Fruit fly (Drosophila melanogaster): ENCODE measurements around the gene sowah.

sowah gene

DNA sequence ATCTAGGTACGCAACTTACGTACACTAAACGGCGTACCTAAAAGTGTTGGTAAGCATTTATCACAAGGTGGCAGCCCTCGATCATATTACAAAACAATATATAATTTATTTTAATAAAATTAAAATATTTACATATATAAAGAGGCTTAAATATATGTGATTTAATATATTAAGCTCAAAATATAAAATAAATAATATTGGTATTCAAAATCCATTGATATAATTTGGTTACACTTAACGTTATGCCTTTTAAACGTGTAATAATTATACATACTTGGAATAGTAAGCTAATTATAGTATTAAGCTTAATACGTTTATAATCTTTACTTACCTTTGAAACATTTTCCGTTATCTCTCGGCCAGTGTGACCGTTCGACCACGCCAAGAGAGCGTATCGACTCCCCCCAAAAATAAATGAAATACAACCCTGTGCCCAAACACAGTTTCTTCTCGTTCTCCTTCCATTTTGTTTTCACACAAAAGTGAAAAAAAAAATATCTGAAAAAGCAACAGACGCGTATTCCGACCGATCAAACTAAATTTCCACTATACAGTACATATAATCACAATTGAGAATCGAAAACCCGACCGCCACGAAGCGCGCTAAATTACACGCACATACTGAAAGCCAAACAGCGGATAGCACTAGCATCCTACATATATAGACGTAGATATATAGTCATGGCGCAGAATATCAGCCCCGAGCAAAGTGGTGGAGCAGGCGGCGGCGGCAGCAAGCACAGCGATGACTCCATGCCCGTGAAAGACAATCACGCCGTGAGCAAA, 68.3 kb downstream of the sowah start, which contains the start of the genes CG10646 and vih (continued):
- TF ChIP-seq Sox100B (GFP tag; optimal IDR thresholded peaks at IDR 0.05) (peak; percentile 68), otp (GFP tag; IDR thresholded peaks at IDR 0.05) (no peak), Atf-2 (GFP tag; optimal IDR thresholded peaks at IDR 0.05) (no peak), Sin3A (optimal IDR thresholded peaks at IDR 0.05) (no peak), prd (optimal IDR thresholded peaks at IDR 0.05) (no peak), prd (GFP tag; IDR thresholded peaks at IDR 0.05) (peak; percentile 40; the same call in 1 of the 3 replicates), wdn (GFP tag; IDR thresholded peaks at IDR 0.05) (no peak), amos (GFP tag; IDR thresholded peaks at IDR 0.05; ENCODE audit: partially characterized antibody) (no peak; the same call in 1 of the 2 replicates), CG32532 (GFP tag; IDR thresholded peaks at IDR 0.05) (no peak), row (GFP tag; IDR thresholded peaks at IDR 0.05) (peak; percentile 63), insv (GFP tag; optimal IDR thresholded peaks at IDR 0.05) (peak in 1 of 2 experiments; percentile 39), Hey (tag; optimal IDR thresholded peaks at IDR 0.05) (no peak), CG1792 (GFP tag; optimal IDR thresholded peaks at IDR 0.05) (no peak), CG33557 (GFP tag; optimal IDR thresholded peaks at IDR 0.05) (peak; percentile 20), C15 (GFP tag; IDR thresholded peaks at IDR 0.05) (no peak), YL-1 (GFP tag; optimal IDR thresholded peaks at IDR 0.05) (peak; percentile 88), MTF-1 (GFP tag; optimal IDR thresholded peaks at IDR 0.05; ENCODE audit: borderline replicate concordance) (no peak), gcm (GFP tag; optimal IDR thresholded peaks at IDR 0.05) (peak; percentile 23), sug (tag; optimal IDR thresholded peaks at IDR 0.05) (peak; percentile 45), kni (GFP tag; optimal IDR thresholded peaks at IDR 0.05) (no peak), fru (optimal IDR thresholded peaks at IDR 0.05) (no peak), mld (GFP tag; IDR thresholded peaks at IDR 0.05; ENCODE audit: partially characterized antibody) (no peak), CG15011 (GFP tag; optimal IDR thresholded peaks at IDR 0.05) (no peak), CG31365 (tag; optimal IDR thresholded peaks at IDR 0.05) (no peak), CG17359 (tag; optimal IDR thresholded peaks at IDR 0.05) (peak; percentile 76), Dref (GFP tag; IDR thresholded peaks at IDR 0.05) (peak; percentile 60), gsb (GFP tag; IDR thresholded peaks at IDR 0.05) (no peak), CG10543 (GFP tag; optimal IDR thresholded peaks at IDR 0.05) (peak; percentile 65), repo (GFP tag; optimal IDR thresholded peaks at IDR 0.05) (no peak), CG5953 (GFP tag; IDR thresholded peaks at IDR 0.05) (no peak), CG6813 (GFP tag; optimal IDR thresholded peaks at IDR 0.05) (no peak), CG18011 (GFP tag; optimal IDR thresholded peaks at IDR 0.05) (no peak), CG14050 (GFP tag; IDR thresholded peaks at IDR 0.05) (no peak), CG4820 (GFP tag; optimal IDR thresholded peaks at IDR 0.05) (peak; percentile 42), grau (tag; optimal IDR thresholded peaks at IDR 0.05) (peak; percentile 59), danr (GFP tag; IDR thresholded peaks at IDR 0.05) (no peak), Pdp1 (GFP tag; optimal IDR thresholded peaks at IDR 0.05) (peak in 1 of 2 experiments; percentile 28), fd64A (GFP tag; optimal IDR thresholded peaks at IDR 0.05) (no peak), CrebB (tag; optimal IDR thresholded peaks at IDR 0.05) (no peak), Doc2 (GFP tag; IDR thresholded peaks at IDR 0.05) (no peak), bab2 (GFP tag; optimal IDR thresholded peaks at IDR 0.05) (no peak), so (GFP tag; IDR thresholded peaks at IDR 0.05) (no peak), Bteb2 (GFP tag; optimal IDR thresholded peaks at IDR 0.05) (no peak), CG13287 (GFP tag; IDR thresholded peaks at IDR 0.05; ENCODE audit: partially characterized antibody) (peak; percentile 40; the same call in 1 of the 2 replicates), sob (GFP tag; IDR thresholded peaks at IDR 0.05) (peak; percentile 7; the same call in 1 of the 2 replicates), CG12744 (GFP tag; optimal IDR thresholded peaks at IDR 0.05) (no peak), Ssrp (tag; optimal IDR thresholded peaks at IDR 0.05) (peak; percentile 44), CG8765 (GFP tag; IDR thresholded peaks at IDR 0.05) (no peak), CG1832 (GFP tag; optimal IDR thresholded peaks at IDR 0.05) (no peak), tap (tag; optimal IDR thresholded peaks at IDR 0.05) (peak; percentile 4)
